Fruit fly (Drosophila melanogaster) whole organism, embryonic: ENCODE measurements around the gene Aps.
A peak's percentile ranks its signal among the peaks of the same experiment; 100 is the strongest.

Experiments
- ATbp ChIP-seq: fragments of 200-800 bp; sonication (Bioruptor generic); optimal IDR thresholded peaks from 2 replicates; lab custom pipeline; 2017; ENCODE audit warnings: missing biosample characterization, mild to moderate bottlenecking, missing genetic modification characterization, missing genetic modification reagents
- Ada2b ChIP-seq: fragments of 200-800 bp; sonication (Bioruptor generic); IDR thresholded peaks from 2 replicates; pipeline ENCODE4 v1.3.6; 2022; ENCODE audit warnings: missing biosample characterization, missing genetic modification characterization
- Antp ChIP-seq: fragments of 200-800 bp; sonication (Bioruptor generic); optimal IDR thresholded peaks from 3 replicates; lab custom pipeline; 2016; ENCODE audit warnings: missing biosample characterization, missing genetic modification characterization
- Bteb2 ChIP-seq: fragments of 200-800 bp; sonication (Bioruptor generic); optimal IDR thresholded peaks from 2 replicates; lab custom pipeline; 2016; ENCODE audit warnings: missing biosample characterization, missing genetic modification characterization
- C15 ChIP-seq: fragments of 200-800 bp; sonication (Bioruptor generic); IDR thresholded peaks from 3 replicates; pipeline ENCODE4 v1.3.6; 2022; ENCODE audit warnings: missing biosample characterization, missing genetic modification characterization
- CG10366 ChIP-seq: fragments of 200-800 bp; sonication (Bioruptor generic); IDR thresholded peaks from 2 replicates; pipeline ENCODE4 v1.3.6; 2022; ENCODE audit warnings: missing biosample characterization, missing genetic modification characterization
- CG13775 ChIP-seq: fragments of 200-800 bp; sonication (Bioruptor generic); optimal IDR thresholded peaks from 3 replicates; lab custom pipeline; 2017; ENCODE audit warnings: missing biosample characterization, mild to moderate bottlenecking, missing genetic modification characterization
- CG14965 ChIP-seq: fragments of 200-800 bp; sonication (Bioruptor generic); optimal IDR thresholded peaks from 2 replicates; lab custom pipeline; 2016; ENCODE audit warnings: missing biosample characterization, missing genetic modification characterization, borderline replicate concordance
- CG17385 ChIP-seq: fragments of 200-800 bp; sonication (Bioruptor generic); optimal IDR thresholded peaks from 3 replicates; lab custom pipeline; 2018; ENCODE audit warnings: missing biosample characterization, mild to moderate bottlenecking, missing genetic modification characterization
- CG17802 ChIP-seq: fragments of 200-800 bp; sonication (Bioruptor generic); optimal IDR thresholded peaks from 2 replicates; lab custom pipeline; 2018; ENCODE audit warnings: missing biosample characterization, mild to moderate bottlenecking, missing genetic modification characterization, moderate library complexity
- CG17912 ChIP-seq: fragments of 200-800 bp; sonication (Bioruptor generic); optimal IDR thresholded peaks from 2 replicates; lab custom pipeline; 2018; ENCODE audit warnings: missing biosample characterization, mild to moderate bottlenecking, missing genetic modification characterization
- CG2199 ChIP-seq: fragments of 200-800 bp; sonication (Bioruptor generic); IDR thresholded peaks from 3 replicates; pipeline ENCODE4 v1.3.6; 2022; ENCODE audit warnings: missing biosample characterization, missing genetic modification characterization
- CG3065 ChIP-seq: fragments of 200-800 bp; sonication (Bioruptor generic); optimal IDR thresholded peaks from 2 replicates; lab custom pipeline; 2016; ENCODE audit warnings: missing biosample characterization, missing genetic modification characterization
- CG5245 ChIP-seq: fragments of 200-800 bp; sonication (Bioruptor generic); optimal IDR thresholded peaks from 3 replicates; lab custom pipeline; 2016; ENCODE audit warnings: missing biosample characterization, missing genetic modification characterization
- CG6254 ChIP-seq: fragments of 200-800 bp; sonication (Bioruptor generic); optimal IDR thresholded peaks from 3 replicates; lab custom pipeline; 2017; ENCODE audit warnings: mild to moderate bottlenecking, missing biosample characterization, missing genetic modification reagents, missing genetic modification characterization
- CG6854 ChIP-seq: fragments of 200-800 bp; sonication (Bioruptor generic); optimal IDR thresholded peaks from 3 replicates; lab custom pipeline; 2017; ENCODE audit warnings: missing biosample characterization, mild to moderate bottlenecking, missing genetic modification characterization
- CG7372 ChIP-seq: fragments of 200-800 bp; sonication (Bioruptor generic); IDR thresholded peaks from 2 replicates; pipeline ENCODE4 v1.3.6; 2022; ENCODE audit warnings: missing biosample characterization, missing genetic modification characterization
- CG7987 ChIP-seq: fragments of 200-800 bp; sonication (Bioruptor generic); optimal IDR thresholded peaks from 2 replicates; lab custom pipeline; 2018; ENCODE audit warnings: missing biosample characterization, mild to moderate bottlenecking, missing genetic modification characterization, moderate library complexity
- CG8290 ChIP-seq, 3 experiments: fragments of 200-800 bp; sonication (Bioruptor generic); optimal IDR thresholded peaks; 2 replicates each; lab custom pipeline; 2016 to 2019; ENCODE audit warnings: missing biosample characterization in 3 of 3, missing genetic modification characterization in 3 of 3, mild to moderate bottlenecking in 2 of 3, moderate library complexity in 1 of 3
- CG9932 ChIP-seq: fragments of 200-800 bp; sonication (Bioruptor generic); IDR thresholded peaks from 2 replicates; pipeline ENCODE4 v1.3.6; 2022; ENCODE audit warnings: missing biosample characterization, missing genetic modification characterization
- D ChIP-seq, 2 experiments: fragments of 200-800 bp in 1 of 2; fragments of >200 bp in 1 of 2; sonication (Bioruptor generic) in 1 of 2; optimal IDR thresholded peaks; 2 replicates in 1 of 2; 3 replicates in 1 of 2; lab custom pipeline; 2017; ENCODE audit warnings: mild to moderate bottlenecking in 1 of 2, missing biosample characterization in 1 of 2, missing genetic modification characterization in 1 of 2, missing genetic modification reagents in 1 of 2
- Dbx ChIP-seq: fragments of 200-800 bp; sonication (Bioruptor generic); IDR thresholded peaks from 3 replicates; pipeline ENCODE4 v1.3.6; 2022; ENCODE audit warnings: missing biosample characterization, missing genetic modification characterization
- Dek ChIP-seq: fragments of 200-800 bp; sonication (Bioruptor generic); optimal IDR thresholded peaks from 3 replicates; lab custom pipeline; 2019; ENCODE audit warnings: missing biosample characterization, mild to moderate bottlenecking, missing genetic modification characterization, moderate library complexity
- Doc2 ChIP-seq: fragments of 200-800 bp; sonication (Bioruptor generic); IDR thresholded peaks from 2 replicates; pipeline ENCODE4 v1.3.6; 2022; ENCODE audit warnings: missing biosample characterization, missing genetic modification characterization
- Dp ChIP-seq: fragments of 200-800 bp; sonication (Bioruptor generic); optimal IDR thresholded peaks from 2 replicates; lab custom pipeline; 2018; ENCODE audit warnings: missing biosample characterization, mild to moderate bottlenecking, missing genetic modification characterization, moderate library complexity
- Gug ChIP-seq: fragments of 200-800 bp; sonication (Bioruptor generic); IDR thresholded peaks from 4 replicates; pipeline ENCODE4 v1.3.6; 2022; ENCODE audit warnings: missing biosample characterization, missing genetic modification characterization
- HmgD ChIP-seq: fragments of 200-800 bp; sonication (Bioruptor generic); optimal IDR thresholded peaks from 3 replicates; lab custom pipeline; 2016; ENCODE audit warnings: missing biosample characterization, missing genetic modification characterization
- Hmr ChIP-seq: fragments of 200-800 bp; sonication (Bioruptor generic); optimal IDR thresholded peaks from 3 replicates; lab custom pipeline; 2017; ENCODE audit warnings: mild to moderate bottlenecking, missing biosample characterization, missing genetic modification reagents, missing genetic modification characterization
- Hr39 ChIP-seq: fragments of >200 bp; optimal IDR thresholded peaks from 2 replicates; lab custom pipeline; 2017
- Hsf ChIP-seq: fragments of 200-800 bp; sonication (Bioruptor generic); optimal IDR thresholded peaks from 3 replicates; lab custom pipeline; 2016; ENCODE audit warnings: missing biosample characterization, missing genetic modification characterization
- Mad ChIP-seq: fragments of 200-800 bp; sonication (Bioruptor generic); optimal IDR thresholded peaks from 2 replicates; lab custom pipeline; 2016; ENCODE audit warnings: missing biosample characterization, missing genetic modification characterization
- Mrtf ChIP-seq: fragments of 200-800 bp; sonication (Bioruptor generic); IDR thresholded peaks from 3 replicates; pipeline ENCODE4 v1.3.6; 2022; ENCODE audit warnings: missing biosample characterization, missing genetic modification characterization
- Opbp ChIP-seq: fragments of 200-800 bp; sonication (Bioruptor generic); IDR thresholded peaks from 3 replicates; pipeline ENCODE4 v1.3.6; 2022; ENCODE audit warnings: missing biosample characterization, missing genetic modification characterization; ENCODE audit not compliant: partially characterized antibody
- Taf1 ChIP-seq: fragments of 200-800 bp; sonication (Bioruptor generic); IDR thresholded peaks from 2 replicates; pipeline ENCODE4 v1.3.6; 2022; ENCODE audit warnings: missing biosample characterization, missing genetic modification characterization
- Vsx1 ChIP-seq: fragments of 200-800 bp; sonication (Bioruptor generic); optimal IDR thresholded peaks from 2 replicates; lab custom pipeline; 2017; ENCODE audit warnings: missing biosample characterization, mild to moderate bottlenecking, missing genetic modification characterization, missing genetic modification reagents
- ac ChIP-seq: fragments of 200-800 bp; sonication (Bioruptor generic); optimal IDR thresholded peaks from 3 replicates; lab custom pipeline; 2017; ENCODE audit warnings: missing biosample characterization, mild to moderate bottlenecking, missing genetic modification characterization
- aop ChIP-seq: fragments of 200-800 bp; sonication (Bioruptor generic); IDR thresholded peaks from 2 replicates; pipeline ENCODE4 v1.3.6; 2022; ENCODE audit warnings: missing biosample characterization, missing genetic modification characterization
- az2 ChIP-seq: fragments of 200-800 bp; sonication (Bioruptor generic); optimal IDR thresholded peaks from 3 replicates; lab custom pipeline; 2016; ENCODE audit warnings: missing biosample characterization, missing genetic modification characterization
- bab2 ChIP-seq: fragments of 200-800 bp; sonication (Bioruptor generic); optimal IDR thresholded peaks from 2 replicates; lab custom pipeline; 2016; ENCODE audit warnings: missing biosample characterization, missing genetic modification characterization
- bigmax ChIP-seq: fragments of 200-800 bp; sonication (Bioruptor generic); optimal IDR thresholded peaks from 2 replicates; lab custom pipeline; 2018; ENCODE audit warnings: missing biosample characterization, mild to moderate bottlenecking, missing genetic modification characterization
- cas ChIP-seq: fragments of 200-800 bp; sonication (Bioruptor generic); IDR thresholded peaks from 2 replicates; pipeline ENCODE4 v1.3.6; 2022; ENCODE audit warnings: missing biosample characterization, missing genetic modification characterization
- dm ChIP-seq: fragments of 200-800 bp; sonication (Bioruptor generic); optimal IDR thresholded peaks from 3 replicates; lab custom pipeline; 2016; ENCODE audit warnings: missing biosample characterization, missing genetic modification characterization
- ftz-f1 ChIP-seq: fragments of 200-800 bp; sonication (Bioruptor generic); optimal IDR thresholded peaks from 2 replicates; lab custom pipeline; 2016; ENCODE audit warnings: missing biosample characterization, missing genetic modification characterization
- jing ChIP-seq: fragments of 200-800 bp; sonication (Bioruptor generic); optimal IDR thresholded peaks from 2 replicates; lab custom pipeline; 2018; ENCODE audit warnings: missing biosample characterization, mild to moderate bottlenecking, missing genetic modification characterization
- onecut ChIP-seq: fragments of 200-800 bp; sonication (Bioruptor generic); IDR thresholded peaks from 2 replicates; pipeline ENCODE4 v1.3.6; 2022; ENCODE audit warnings: missing biosample characterization, missing genetic modification characterization
- run ChIP-seq: fragments of 200-800 bp; sonication (Bioruptor generic); optimal IDR thresholded peaks from 3 replicates; lab custom pipeline; 2018; ENCODE audit warnings: missing biosample characterization, mild to moderate bottlenecking, missing genetic modification characterization
- sd ChIP-seq: fragments of 200-800 bp; sonication (Bioruptor generic); optimal IDR thresholded peaks from 3 replicates; lab custom pipeline; 2018; ENCODE audit warnings: missing biosample characterization, mild to moderate bottlenecking, missing genetic modification characterization, moderate library complexity
- sob ChIP-seq: fragments of 200-800 bp; sonication (Bioruptor generic); IDR thresholded peaks from 2 replicates; pipeline ENCODE4 v1.3.6; 2022; ENCODE audit warnings: missing biosample characterization, missing genetic modification characterization
- usp ChIP-seq: fragments of >200 bp; optimal IDR thresholded peaks from 2 replicates; lab custom pipeline; 2017; ENCODE audit warnings: missing biosample characterization, missing genetic modification characterization
- vfl ChIP-seq: fragments of 200-800 bp; sonication (Bioruptor generic); optimal IDR thresholded peaks from 2 replicates; lab custom pipeline; 2016; ENCODE audit warnings: missing biosample characterization, missing genetic modification characterization
- yki ChIP-seq: fragments of >200 bp; optimal IDR thresholded peaks from 3 replicates; lab custom pipeline; 2018
- zf30C ChIP-seq: fragments of 200-800 bp; sonication (Bioruptor generic); optimal IDR thresholded peaks from 3 replicates; lab custom pipeline; 2018; ENCODE audit warnings: missing biosample characterization, mild to moderate bottlenecking, missing genetic modification characterization
- zfh1 ChIP-seq: fragments of 200-800 bp; sonication (Bioruptor generic); IDR thresholded peaks from 3 replicates; pipeline ENCODE4 v1.3.6; 2022; ENCODE audit warnings: missing biosample characterization, missing genetic modification characterization

Gene Aps

dm6 chr3L:10931430-10931829 lies 32.5 kb upstream of the Aps start:
- TF ChIP-seq CG10366 (GFP tag; lab: Robert Waterston, UW) (peak; percentile 21; the same call in 1 of the 2 replicates), sob (no peak), C15 (GFP tag; lab: Robert Waterston, UW) (no peak), onecut (GFP tag; lab: Robert Waterston, UW) (peak; percentile 6; the same call in 1 of the 2 replicates), sd (tag; lab: Kevin White, UChicago) (no peak), Hr39 (lab: Kevin White, UChicago) (no peak), zfh1 (no peak), Vsx1 (GFP tag; lab: Kevin White, UChicago) (no peak), Antp (no peak), yki (lab: Kevin White, UChicago) (no peak), bigmax (GFP tag; lab: Kevin White, UChicago) (no peak), CG17912 (no peak), zf30C (no peak), CG3065 (no peak), usp (GFP tag; lab: Kevin White, UChicago) (no peak), dm (GFP tag; lab: Kevin White, UChicago) (no peak), Gug (GFP tag; lab: Robert Waterston, UW) (no peak), CG17385 (GFP tag; lab: Kevin White, UChicago) (peak; percentile 14), CG13775 (GFP tag; lab: Kevin White, UChicago) (no peak), bab2 (no peak), Dbx (GFP tag; lab: Robert Waterston, UW) (no peak), CG9932 (GFP tag; lab: Robert Waterston, UW) (no peak), ATbp (GFP tag; lab: Kevin White, UChicago) (peak; percentile 22), Mrtf (GFP tag; lab: Robert Waterston, UW) (no peak), CG14965 (GFP tag; lab: Kevin White, UChicago) (no peak), aop (GFP tag; lab: Robert Waterston, UW) (no peak), ac (no peak), Dp (GFP tag; lab: Kevin White, UChicago) (no peak), run (tag; lab: Kevin White, UChicago) (no peak), Mad (GFP tag; lab: Kevin White, UChicago) (no peak), Hsf (GFP tag; lab: Kevin White, UChicago) (no peak), CG6854 (GFP tag; lab: Kevin White, UChicago) (no peak), Bteb2 (GFP tag; lab: Kevin White, UChicago) (no peak), Ada2b (no peak), CG2199 (GFP tag; lab: Robert Waterston, UW) (no peak), D (optimal IDR thresholded peaks at IDR 0.05; lab: Kevin White, UChicago) (no peak), D (GFP tag; optimal IDR thresholded peaks at IDR 0.05; lab: Kevin White, UChicago) (no peak), CG7987 (GFP tag; lab: Kevin White, UChicago) (no peak), jing (no peak), Taf1 (GFP tag; lab: Robert Waterston, UW) (no peak), CG6254 (GFP tag; lab: Kevin White, UChicago) (peak; percentile 58), az2 (peak; percentile 27), HmgD (GFP tag; lab: Kevin White, UChicago) (no peak), vfl (GFP tag; lab: Kevin White, UChicago) (no peak), CG5245 (no peak), CG7372 (GFP tag; lab: Robert Waterston, UW) (no peak), Doc2 (GFP tag; lab: Robert Waterston, UW) (no peak), Hmr (GFP tag; lab: Kevin White, UChicago) (no peak), cas (GFP tag; lab: Robert Waterston, UW) (no peak; the same call in 1 of the 2 replicates), Opbp (GFP tag; lab: Robert Waterston, UW) (no peak), CG17802 (tag; lab: Kevin White, UChicago) (no peak), Dek (no peak), ftz-f1 (GFP tag; lab: Kevin White, UChicago) (no peak), CG8290 (GFP tag; optimal IDR thresholded peaks at IDR 0.05; lab: Kevin White, UChicago) (no peak), CG8290 (tag; optimal IDR thresholded peaks at IDR 0.05; lab: Kevin White, UChicago) (no peak)
